Fruit fly (Drosophila melanogaster) whole organism, wandering third instar larva: Measurements from ENCODE around the gene CG33770.

Experiments
- Abd-B ChIP-seq: fragments of >200 bp; optimal IDR thresholded peaks from 2 replicates; lab custom pipeline; 2017; ENCODE audit warnings: missing biosample characterization, missing genetic modification characterization
- CG32264 ChIP-seq: fragments of 200-800 bp; sonication (Bioruptor generic); optimal IDR thresholded peaks from 2 replicates; lab custom pipeline; 2016; ENCODE audit warnings: missing biosample characterization, missing genetic modification characterization
- CG9705 ChIP-seq: fragments of 200-800 bp; sonication (Bioruptor generic); optimal IDR thresholded peaks from 2 replicates; lab custom pipeline; 2018; ENCODE audit warnings: missing biosample characterization, mild to moderate bottlenecking, missing genetic modification characterization
- CrebA ChIP-seq: fragments of 200-800 bp; sonication (Bioruptor generic); optimal IDR thresholded peaks from 2 replicates; lab custom pipeline; 2016; ENCODE audit warnings: missing biosample characterization, mild to moderate bottlenecking, missing genetic modification characterization, borderline replicate concordance
- Dfd ChIP-seq: fragments of >200 bp; optimal IDR thresholded peaks from 2 replicates; lab custom pipeline; 2017; ENCODE audit warnings: missing biosample characterization, missing genetic modification characterization
- Dif ChIP-seq: fragments of 200-275, 200-300 bp; sonication (Bioruptor generic); optimal IDR thresholded peaks from 2 replicates; lab custom pipeline; 2018; ENCODE audit warnings: missing biosample characterization, missing genetic modification characterization; ENCODE audit not compliant: partially characterized antibody
- GATAd ChIP-seq: sonication (Bioruptor generic); optimal IDR thresholded peaks from 2 replicates; lab custom pipeline; 2016; ENCODE audit warnings: missing biosample characterization, missing genetic modification characterization
- HLH106 ChIP-seq: fragments of 200-800 bp; optimal IDR thresholded peaks from 3 replicates; lab custom pipeline; 2019; ENCODE audit warnings: missing biosample characterization, mild to moderate bottlenecking, missing genetic modification characterization, moderate library complexity
- Hnf4 ChIP-seq: fragments of 200-800 bp; sonication (Bioruptor generic); optimal IDR thresholded peaks from 2 replicates; lab custom pipeline; 2016; ENCODE audit warnings: missing biosample characterization, mild to moderate bottlenecking, missing genetic modification characterization
- Hr78 ChIP-seq: fragments of >200 bp; optimal IDR thresholded peaks from 2 replicates; lab custom pipeline; 2017; ENCODE audit warnings: missing biosample characterization, missing genetic modification characterization
- Hr83 ChIP-seq: fragments of 200-300 bp; sonication (Bioruptor generic); optimal IDR thresholded peaks from 2 replicates; lab custom pipeline; 2016; ENCODE audit warnings: missing biosample characterization, mild to moderate bottlenecking, missing genetic modification characterization, moderate library complexity; ENCODE audit not compliant: poor library complexity, severe bottlenecking
- Mio ChIP-seq: sonication (Bioruptor generic); optimal IDR thresholded peaks from 2 replicates; lab custom pipeline; 2016; ENCODE audit warnings: missing biosample characterization, missing genetic modification characterization
- N ChIP-seq: fragments of >200 bp; optimal IDR thresholded peaks from 2 replicates; lab custom pipeline; 2018; ENCODE audit warnings: missing biosample characterization, missing external identifiers, missing genetic modification characterization
- OdsH ChIP-seq: fragments of 200-800 bp; sonication (Bioruptor generic); optimal IDR thresholded peaks from 2 replicates; lab custom pipeline; 2016; ENCODE audit warnings: missing biosample characterization, mild to moderate bottlenecking, missing genetic modification characterization
- Rel ChIP-seq, 2 experiments: fragments of 200-800 bp; sonication (Bioruptor generic) in 1 of 2; optimal IDR thresholded peaks; 2 replicates in 1 of 2; 3 replicates in 1 of 2; lab custom pipeline; 2016 to 2019; ENCODE audit warnings: mild to moderate bottlenecking in 2 of 2, missing biosample characterization in 2 of 2, missing genetic modification characterization in 2 of 2, moderate library complexity in 1 of 2
- Vsx2 ChIP-seq: fragments of 200-300, 225-300 bp; sonication (Bioruptor generic); optimal IDR thresholded peaks from 2 replicates; lab custom pipeline; 2018; ENCODE audit warnings: missing biosample characterization, missing genetic modification characterization; ENCODE audit not compliant: partially characterized antibody
- brk ChIP-seq: fragments of 200-800 bp; sonication (Bioruptor generic); optimal IDR thresholded peaks from 2 replicates; lab custom pipeline; 2016; ENCODE audit warnings: missing biosample characterization, mild to moderate bottlenecking, missing genetic modification characterization
- dl ChIP-seq, 2 experiments: fragments of 175-275, 200-275 bp in 1 of 2; fragments of 200-275 bp in 1 of 2; sonication (Bioruptor generic); optimal IDR thresholded peaks; lab custom pipeline; 2018; ENCODE audit warnings: mild to moderate bottlenecking in 2 of 2, missing biosample characterization in 2 of 2, missing genetic modification characterization in 2 of 2, moderate library complexity in 2 of 2; ENCODE audit not compliant: partially characterized antibody in 2 of 2, insufficient read depth in 1 of 2
- dmrt93B ChIP-seq: fragments of 200-800 bp; sonication (Bioruptor generic); optimal IDR thresholded peaks from 2 replicates; lab custom pipeline; 2018; ENCODE audit warnings: missing biosample characterization, mild to moderate bottlenecking, missing genetic modification characterization
- ey ChIP-seq: fragments of 200-800 bp; sonication (Bioruptor generic); optimal IDR thresholded peaks from 2 replicates; lab custom pipeline; 2016; ENCODE audit warnings: missing biosample characterization, missing genetic modification characterization
- foxo ChIP-seq, 2 experiments: fragments of 200-800 bp; sonication (Bioruptor generic); optimal IDR thresholded peaks; 2 replicates in 1 of 2; 3 replicates in 1 of 2; lab custom pipeline; 2016 to 2017; ENCODE audit warnings: missing biosample characterization in 2 of 2, missing genetic modification characterization in 2 of 2
- h ChIP-seq: fragments of 200-800 bp; sonication (Bioruptor generic); optimal IDR thresholded peaks from 3 replicates; lab custom pipeline; 2016; ENCODE audit warnings: missing biosample characterization, mild to moderate bottlenecking, missing genetic modification characterization
- jim ChIP-seq: fragments of 175-275, 200-325 bp; sonication (Bioruptor generic); optimal IDR thresholded peaks from 2 replicates; lab custom pipeline; 2016; ENCODE audit warnings: missing biosample characterization, mild to moderate bottlenecking, missing genetic modification characterization
- lola ChIP-seq: fragments of >200 bp; optimal IDR thresholded peaks from 2 replicates; lab custom pipeline; 2017; ENCODE audit warnings: missing biosample characterization, missing genetic modification characterization
- pan ChIP-seq: fragments of >200 bp; optimal IDR thresholded peaks from 2 replicates; lab custom pipeline; 2017
- psq ChIP-seq: fragments of 200-800 bp; sonication (Bioruptor generic); optimal IDR thresholded peaks from 3 replicates; lab custom pipeline; 2017; ENCODE audit warnings: missing biosample characterization, mild to moderate bottlenecking, missing genetic modification characterization, moderate library complexity
- rgr ChIP-seq: fragments of 200-800 bp; sonication (Bioruptor generic); optimal IDR thresholded peaks from 3 replicates; lab custom pipeline; 2016; ENCODE audit warnings: missing biosample characterization, mild to moderate bottlenecking, missing genetic modification characterization
- sage ChIP-seq: fragments of 200-800 bp; sonication (Bioruptor generic); optimal IDR thresholded peaks from 2 replicates; lab custom pipeline; 2016; ENCODE audit warnings: missing biosample characterization, mild to moderate bottlenecking, missing genetic modification characterization
- sv ChIP-seq: fragments of 200-800 bp; sonication (Bioruptor generic); optimal IDR thresholded peaks from 3 replicates; lab custom pipeline; 2016; ENCODE audit warnings: missing biosample characterization, missing genetic modification characterization
- tai ChIP-seq: sonication (Bioruptor generic); optimal IDR thresholded peaks from 2 replicates; lab custom pipeline; 2016; ENCODE audit warnings: missing biosample characterization, missing genetic modification characterization
- usp ChIP-seq: fragments of >200 bp; optimal IDR thresholded peaks from 2 replicates; lab custom pipeline; 2017; ENCODE audit warnings: missing biosample characterization, missing genetic modification characterization

The CG33770 gene

dm6 chr3L:22669275-22670006 lies 21.0 kb downstream of the CG33770 start, which contains the start of gene Jhbp6:
Gene Jhbp6, plus strand, starts transcription at chr3L:22669956.
- TF ChIP-seq Hr78 (GFP tag; lab: Kevin White, UChicago) (no peak), Rel (GFP tag; optimal IDR thresholded peaks at IDR 0.05; lab: Kevin White, UChicago) (no peak), Rel (tag; optimal IDR thresholded peaks at IDR 0.05; lab: Kevin White, UChicago) (peak; percentile 13), rgr (GFP tag; lab: Kevin White, UChicago) (peak; percentile 12)

DNA sequence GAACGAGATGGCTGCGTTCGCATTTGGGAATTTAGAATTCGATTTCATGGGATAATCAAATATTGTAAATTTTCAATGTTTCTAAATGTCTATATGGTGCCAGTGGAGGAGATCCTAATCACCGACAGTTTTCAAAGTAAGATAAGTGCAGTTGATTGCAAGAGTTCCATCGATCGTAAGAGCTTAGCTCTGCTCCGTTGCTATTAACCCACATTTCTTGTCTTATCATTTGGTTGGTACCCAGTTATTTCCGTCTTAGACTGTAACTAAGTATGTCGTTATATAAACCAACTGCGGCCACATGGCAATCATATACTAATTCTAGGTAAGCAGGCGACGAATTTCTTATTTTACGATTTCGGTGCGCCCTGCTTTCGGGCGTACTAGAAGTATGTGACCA lies 21.7 kb downstream of the CG33770 start:
- TF ChIP-seq Hnf4 = no peak
- TF ChIP-seq dmrt93B (GFP tag; lab: Kevin White, UChicago) = no peak

DNA sequence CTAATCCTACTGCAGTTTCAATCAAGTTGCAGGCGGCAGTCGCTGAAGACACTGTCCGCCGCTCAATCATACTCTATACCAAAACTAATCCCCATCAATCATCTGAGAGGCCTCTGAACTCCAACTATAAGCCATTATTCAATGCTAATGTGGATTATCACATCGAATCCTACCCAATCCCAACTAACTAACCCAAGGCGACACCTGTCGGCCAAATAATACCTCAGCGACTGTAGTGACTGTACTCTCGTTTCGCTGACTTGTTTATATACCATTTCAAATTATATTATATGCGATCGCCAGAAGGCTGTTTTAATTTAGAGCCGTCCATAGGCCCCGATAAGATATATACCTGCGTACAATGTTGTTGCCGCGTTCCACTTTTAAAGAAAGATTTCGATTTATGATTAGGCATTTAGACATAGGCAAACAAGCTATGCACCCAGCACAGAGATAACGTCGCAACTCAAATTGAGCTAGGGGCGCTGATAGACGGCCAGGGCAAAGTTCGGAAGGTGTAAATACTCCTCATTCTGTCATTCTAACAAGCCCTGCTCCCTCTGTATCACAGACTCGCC lies 23.3 kb downstream of the CG33770 start:
- no peak for TF ChIP-seq OdsH
- TF ChIP-seq GATAd = no peak
- no peak for TF ChIP-seq lola (GFP tag; lab: Kevin White, UChicago)
- no peak for TF ChIP-seq dl (GFP tag; optimal IDR thresholded peaks at IDR 0.05; lab: Kevin White, UChicago; ENCODE audit: insufficient read depth in 1 of 2, partially characterized antibody in 2 of 2)
- TF ChIP-seq sv (GFP tag; lab: Kevin White, UChicago) = no peak
- TF ChIP-seq Hr83 (GFP tag; lab: Kevin White, UChicago) = no peak
- TF ChIP-seq Mio (GFP tag; lab: Kevin White, UChicago) = no peak
- no peak for TF ChIP-seq CrebA (GFP tag; lab: Kevin White, UChicago)
- TF ChIP-seq CG9705 (GFP tag; lab: Kevin White, UChicago) = no peak
- TF ChIP-seq Vsx2 (GFP tag; lab: Kevin White, UChicago) = no peak

- TF ChIP-seq N (GFP tag; lab: Kevin White, UChicago) = no peak
- TF ChIP-seq sv (GFP tag; lab: Kevin White, UChicago) = no peak
- TF ChIP-seq Hnf4 = no peak
- no peak for TF ChIP-seq pan (lab: Kevin White, UChicago)
- TF ChIP-seq jim = no peak
- TF ChIP-seq dmrt93B (GFP tag; lab: Kevin White, UChicago) = no peak
- no peak for TF ChIP-seq h (GFP tag; lab: Kevin White, UChicago)
- TF ChIP-seq sage = no peak
- no peak for TF ChIP-seq tai
- TF ChIP-seq usp = no peak
- no peak for TF ChIP-seq dl (GFP tag; optimal IDR thresholded peaks at IDR 0.05; lab: Kevin White, UChicago; ENCODE audit: insufficient read depth in 1 of 2, partially characterized antibody in 2 of 2)
- TF ChIP-seq foxo (GFP tag; optimal IDR thresholded peaks at IDR 0.05; lab: Kevin White, UChicago) = no peak
- TF ChIP-seq CG32264 = no peak
- TF ChIP-seq psq (GFP tag; lab: Kevin White, UChicago) = no peak
- no peak for TF ChIP-seq Dif
- TF ChIP-seq Hr83 (GFP tag; lab: Kevin White, UChicago) = no peak
- no peak for TF ChIP-seq lola (GFP tag; lab: Kevin White, UChicago)
- no peak for TF ChIP-seq HLH106 (tag; lab: Kevin White, UChicago)
- TF ChIP-seq Abd-B (GFP tag; lab: Kevin White, UChicago) = no peak
- no peak for TF ChIP-seq rgr (GFP tag; lab: Kevin White, UChicago)
- TF ChIP-seq, all 38 proteins: peak for 0
Observed at dm6 chr3L:22680932-22681331, 32.5 kb downstream of the CG33770 start.

- TF ChIP-seq OdsH (no peak), Dfd (GFP tag; lab: Kevin White, UChicago) (no peak), Rel (GFP tag; optimal IDR thresholded peaks at IDR 0.05; lab: Kevin White, UChicago) (no peak), Rel (tag; optimal IDR thresholded peaks at IDR 0.05; lab: Kevin White, UChicago) (no peak), Hnf4 (no peak), HLH106 (tag; lab: Kevin White, UChicago) (no peak), pan (lab: Kevin White, UChicago) (no peak), usp (no peak), brk (no peak), lola (GFP tag; lab: Kevin White, UChicago) (no peak), ey (GFP tag; lab: Kevin White, UChicago) (no peak), Mio (GFP tag; lab: Kevin White, UChicago) (no peak)
Observed at dm6 chr3L:22686987-22687386, 38.5 kb downstream of the CG33770 start, which contains the start of the genes CG14455 and CG14456. Gene CG14455, minus strand, starts transcription at chr3L:22687087. Gene CG14456, plus strand, starts transcription at chr3L:22687222.
